Fruit fly (Drosophila melanogaster) whole organism, wandering third instar larva: ENCODE data around the gene CG13002.

Experiments used
- Abd-B ChIP-seq: fragments of >200 bp; optimal IDR thresholded peaks from 2 replicates; lab custom pipeline; 2017; ENCODE audit warnings: missing biosample characterization, missing genetic modification characterization
- CG32264 ChIP-seq: fragments of 200-800 bp; sonication (Bioruptor generic); optimal IDR thresholded peaks from 2 replicates; lab custom pipeline; 2016; ENCODE audit warnings: missing biosample characterization, missing genetic modification characterization
- CrebA ChIP-seq: fragments of 200-800 bp; sonication (Bioruptor generic); optimal IDR thresholded peaks from 2 replicates; lab custom pipeline; 2016; ENCODE audit warnings: missing biosample characterization, mild to moderate bottlenecking, missing genetic modification characterization, borderline replicate concordance
- Dif ChIP-seq: fragments of 200-275, 200-300 bp; sonication (Bioruptor generic); optimal IDR thresholded peaks from 2 replicates; lab custom pipeline; 2018; ENCODE audit warnings: missing biosample characterization, missing genetic modification characterization; ENCODE audit not compliant: partially characterized antibody
- GATAd ChIP-seq: sonication (Bioruptor generic); optimal IDR thresholded peaks from 2 replicates; lab custom pipeline; 2016; ENCODE audit warnings: missing biosample characterization, missing genetic modification characterization
- HLH106 ChIP-seq: fragments of 200-800 bp; optimal IDR thresholded peaks from 3 replicates; lab custom pipeline; 2019; ENCODE audit warnings: missing biosample characterization, mild to moderate bottlenecking, missing genetic modification characterization, moderate library complexity
- Hnf4 ChIP-seq: fragments of 200-800 bp; sonication (Bioruptor generic); optimal IDR thresholded peaks from 2 replicates; lab custom pipeline; 2016; ENCODE audit warnings: missing biosample characterization, mild to moderate bottlenecking, missing genetic modification characterization
- Jra ChIP-seq: sonication (Bioruptor generic); optimal IDR thresholded peaks from 2 replicates; lab custom pipeline; 2016; ENCODE audit warnings: missing biosample characterization, missing genetic modification characterization
- Mio ChIP-seq: sonication (Bioruptor generic); optimal IDR thresholded peaks from 2 replicates; lab custom pipeline; 2016; ENCODE audit warnings: missing biosample characterization, missing genetic modification characterization
- Myc ChIP-seq: fragments of >200 bp; optimal IDR thresholded peaks from 2 replicates; lab custom pipeline; 2017
- N ChIP-seq: fragments of >200 bp; optimal IDR thresholded peaks from 2 replicates; lab custom pipeline; 2018; ENCODE audit warnings: missing biosample characterization, missing external identifiers, missing genetic modification characterization
- OdsH ChIP-seq: fragments of 200-800 bp; sonication (Bioruptor generic); optimal IDR thresholded peaks from 2 replicates; lab custom pipeline; 2016; ENCODE audit warnings: missing biosample characterization, mild to moderate bottlenecking, missing genetic modification characterization
- Sp1 ChIP-seq: fragments of 200-800 bp; sonication (Bioruptor generic); optimal IDR thresholded peaks from 3 replicates; lab custom pipeline; 2019; ENCODE audit warnings: missing biosample characterization, mild to moderate bottlenecking, missing genetic modification characterization, moderate library complexity
- Vsx2 ChIP-seq: fragments of 200-300, 225-300 bp; sonication (Bioruptor generic); optimal IDR thresholded peaks from 2 replicates; lab custom pipeline; 2018; ENCODE audit warnings: missing biosample characterization, missing genetic modification characterization; ENCODE audit not compliant: partially characterized antibody
- br ChIP-seq: fragments of 200-800 bp; sonication (Bioruptor generic); optimal IDR thresholded peaks from 2 replicates; lab custom pipeline; 2016; ENCODE audit warnings: missing biosample characterization, missing genetic modification characterization
- brk ChIP-seq: fragments of 200-800 bp; sonication (Bioruptor generic); optimal IDR thresholded peaks from 2 replicates; lab custom pipeline; 2016; ENCODE audit warnings: missing biosample characterization, mild to moderate bottlenecking, missing genetic modification characterization
- dl ChIP-seq, 2 experiments: fragments of 175-275, 200-275 bp in 1 of 2; fragments of 200-275 bp in 1 of 2; sonication (Bioruptor generic); optimal IDR thresholded peaks; lab custom pipeline; 2018; ENCODE audit warnings: mild to moderate bottlenecking in 2 of 2, missing biosample characterization in 2 of 2, missing genetic modification characterization in 2 of 2, moderate library complexity in 2 of 2; ENCODE audit not compliant: partially characterized antibody in 2 of 2, insufficient read depth in 1 of 2
- dmrt93B ChIP-seq: fragments of 200-800 bp; sonication (Bioruptor generic); optimal IDR thresholded peaks from 2 replicates; lab custom pipeline; 2018; ENCODE audit warnings: missing biosample characterization, mild to moderate bottlenecking, missing genetic modification characterization
- dsf ChIP-seq: sonication (Bioruptor generic); optimal IDR thresholded peaks from 2 replicates; lab custom pipeline; 2016; ENCODE audit warnings: missing biosample characterization, missing genetic modification characterization, borderline replicate concordance
- ey ChIP-seq: fragments of 200-800 bp; sonication (Bioruptor generic); optimal IDR thresholded peaks from 2 replicates; lab custom pipeline; 2016; ENCODE audit warnings: missing biosample characterization, missing genetic modification characterization
- foxo ChIP-seq, 2 experiments: fragments of 200-800 bp; sonication (Bioruptor generic); optimal IDR thresholded peaks; 2 replicates in 1 of 2; 3 replicates in 1 of 2; lab custom pipeline; 2016 to 2017; ENCODE audit warnings: missing biosample characterization in 2 of 2, missing genetic modification characterization in 2 of 2
- fru ChIP-seq: fragments of 200-800 bp; sonication (Bioruptor generic); optimal IDR thresholded peaks from 3 replicates; lab custom pipeline; 2016; ENCODE audit warnings: missing biosample characterization, mild to moderate bottlenecking, missing genetic modification characterization
- h ChIP-seq: fragments of 200-800 bp; sonication (Bioruptor generic); optimal IDR thresholded peaks from 3 replicates; lab custom pipeline; 2016; ENCODE audit warnings: missing biosample characterization, mild to moderate bottlenecking, missing genetic modification characterization
- lola ChIP-seq: fragments of >200 bp; optimal IDR thresholded peaks from 2 replicates; lab custom pipeline; 2017; ENCODE audit warnings: missing biosample characterization, missing genetic modification characterization
- pan ChIP-seq: fragments of >200 bp; optimal IDR thresholded peaks from 2 replicates; lab custom pipeline; 2017
- psq ChIP-seq: fragments of 200-800 bp; sonication (Bioruptor generic); optimal IDR thresholded peaks from 3 replicates; lab custom pipeline; 2017; ENCODE audit warnings: missing biosample characterization, mild to moderate bottlenecking, missing genetic modification characterization, moderate library complexity
- rgr ChIP-seq: fragments of 200-800 bp; sonication (Bioruptor generic); optimal IDR thresholded peaks from 3 replicates; lab custom pipeline; 2016; ENCODE audit warnings: missing biosample characterization, mild to moderate bottlenecking, missing genetic modification characterization
- sage ChIP-seq: fragments of 200-800 bp; sonication (Bioruptor generic); optimal IDR thresholded peaks from 2 replicates; lab custom pipeline; 2016; ENCODE audit warnings: missing biosample characterization, mild to moderate bottlenecking, missing genetic modification characterization
- sv ChIP-seq: fragments of 200-800 bp; sonication (Bioruptor generic); optimal IDR thresholded peaks from 3 replicates; lab custom pipeline; 2016; ENCODE audit warnings: missing biosample characterization, missing genetic modification characterization
- tai ChIP-seq: sonication (Bioruptor generic); optimal IDR thresholded peaks from 2 replicates; lab custom pipeline; 2016; ENCODE audit warnings: missing biosample characterization, missing genetic modification characterization
- usp ChIP-seq: fragments of >200 bp; optimal IDR thresholded peaks from 2 replicates; lab custom pipeline; 2017; ENCODE audit warnings: missing biosample characterization, missing genetic modification characterization
- woc ChIP-seq: sonication (Bioruptor generic); optimal IDR thresholded peaks from 2 replicates; lab custom pipeline; 2016; ENCODE audit warnings: missing biosample characterization, mild to moderate bottlenecking, missing genetic modification characterization

Gene CG13002

dm6 chrX:16880013-16880412 lies 9.6 kb upstream of the CG13002 start:
- TF ChIP-seq Vsx2 (GFP tag; lab: Kevin White, UChicago) (no peak), foxo (GFP tag; optimal IDR thresholded peaks at IDR 0.05; lab: Kevin White, UChicago) (no peak), Myc (lab: Kevin White, UChicago) (no peak), tai (GFP tag; lab: Kevin White, UChicago) (no peak), brk (no peak), GATAd (GFP tag; lab: Kevin White, UChicago) (no peak), woc (GFP tag; lab: Kevin White, UChicago) (no peak), fru (GFP tag; lab: Kevin White, UChicago) (no peak), sv (GFP tag; lab: Kevin White, UChicago) (no peak), sage (no peak), CG32264 (GFP tag; lab: Kevin White, UChicago) (no peak), pan (lab: Kevin White, UChicago) (no peak)

- TF ChIP-seq OdsH (GFP tag; lab: Kevin White, UChicago) = peak; percentile 19
- TF ChIP-seq brk = no peak
- TF ChIP-seq h (GFP tag; lab: Kevin White, UChicago) = no peak
- TF ChIP-seq dl (GFP tag; optimal IDR thresholded peaks at IDR 0.05; lab: Kevin White, UChicago; ENCODE audit: insufficient read depth in 1 of 2, partially characterized antibody in 2 of 2) = no peak
- no peak for TF ChIP-seq sage
- no peak for TF ChIP-seq pan (lab: Kevin White, UChicago)
- no peak for TF ChIP-seq CrebA (GFP tag; lab: Kevin White, UChicago)
- peak; percentile 23 for TF ChIP-seq Myc (lab: Kevin White, UChicago)
- TF ChIP-seq usp (GFP tag; lab: Kevin White, UChicago) = no peak
- TF ChIP-seq dsf (GFP tag; lab: Kevin White, UChicago) = no peak
- TF ChIP-seq Hnf4 (GFP tag; lab: Kevin White, UChicago) = no peak
- no peak for TF ChIP-seq Dif
- TF ChIP-seq HLH106 (tag; lab: Kevin White, UChicago) = peak; percentile 42
- no peak for TF ChIP-seq rgr (GFP tag; lab: Kevin White, UChicago)
Measured at dm6 chrX:16881015-16881414, 8.6 kb upstream of the CG13002 start, which contains the start of gene CG4872. CG4872 (plus strand) TSS chrX:16881347.

dm6 chrX:16884280-16884679 lies 5.3 kb upstream of the CG13002 start, which contains the start of the genes Nprl2 and Polr3I:
Nprl2 (minus strand) TSS chrX:16884365.
Polr3I (plus strand) TSS chrX:16884581.
- TF ChIP-seq pan (lab: Kevin White, UChicago) = no peak
- no peak for TF ChIP-seq Abd-B
- TF ChIP-seq sv (GFP tag; lab: Kevin White, UChicago) = no peak
- no peak for TF ChIP-seq Vsx2 (GFP tag; lab: Kevin White, UChicago)
- no peak for TF ChIP-seq OdsH (GFP tag; lab: Kevin White, UChicago)
- no peak for TF ChIP-seq ey (GFP tag; lab: Kevin White, UChicago)
- no peak for TF ChIP-seq rgr (GFP tag; lab: Kevin White, UChicago)
- TF ChIP-seq dmrt93B (GFP tag; lab: Kevin White, UChicago) = no peak
- TF ChIP-seq psq (GFP tag; lab: Kevin White, UChicago) = no peak
- TF ChIP-seq CrebA (GFP tag; lab: Kevin White, UChicago) = no peak
- TF ChIP-seq lola (GFP tag; lab: Kevin White, UChicago) = no peak
- no peak for TF ChIP-seq Jra (GFP tag; lab: Kevin White, UChicago)

dm6 chrX:16886551-16886950 lies 3.1 kb upstream of the CG13002 start, which contains the start of the genes DENR and CG4880:
DENR (minus strand) TSS chrX:16886560.
CG4880 (plus strand) TSS chrX:16886818.
- TF ChIP-seq HLH106 (tag; lab: Kevin White, UChicago) (no peak), psq (GFP tag; lab: Kevin White, UChicago) (no peak), N (no peak), Mio (GFP tag; lab: Kevin White, UChicago) (no peak), sv (GFP tag; lab: Kevin White, UChicago) (no peak), fru (GFP tag; lab: Kevin White, UChicago) (no peak), Sp1 (GFP tag; lab: Kevin White, UChicago) (no peak), sage (no peak), dl (GFP tag; optimal IDR thresholded peaks at IDR 0.05; lab: Kevin White, UChicago; ENCODE audit: insufficient read depth in 1 of 2, partially characterized antibody in 2 of 2) (no peak), br (GFP tag; lab: Kevin White, UChicago) (no peak), dmrt93B (GFP tag; lab: Kevin White, UChicago) (no peak), GATAd (GFP tag; lab: Kevin White, UChicago) (no peak), ey (GFP tag; lab: Kevin White, UChicago) (no peak), rgr (GFP tag; lab: Kevin White, UChicago) (no peak), pan (lab: Kevin White, UChicago) (no peak), CrebA (GFP tag; lab: Kevin White, UChicago) (no peak), Dif (no peak), tai (GFP tag; lab: Kevin White, UChicago) (no peak), CG32264 (GFP tag; lab: Kevin White, UChicago) (no peak), Hnf4 (GFP tag; lab: Kevin White, UChicago) (no peak)
